Fruit fly (Drosophila melanogaster) whole organism, embryonic: ENCODE data around the gene CG44006.

Experiments
- Aef1 ChIP-seq: fragments of 200-800 bp; sonication (Bioruptor generic); IDR thresholded peaks from 3 replicates; pipeline ENCODE4 v1.3.6; 2022; ENCODE audit warnings: missing biosample characterization, missing genetic modification characterization
- BEAF-32 ChIP-seq: fragments of 200-800 bp; sonication (Bioruptor generic); optimal IDR thresholded peaks from 3 replicates; lab custom pipeline; 2017; ENCODE audit warnings: missing biosample characterization, missing genetic modification characterization, mild to moderate bottlenecking, moderate library complexity, missing genetic modification reagents
- CG1024 ChIP-seq: fragments of 200-800 bp; sonication (Bioruptor generic); IDR thresholded peaks from 2 replicates; pipeline ENCODE4 v1.3.6; 2022; ENCODE audit warnings: missing biosample characterization, missing genetic modification characterization
- CG10431 ChIP-seq: fragments of 200-800 bp; sonication (Bioruptor generic); optimal IDR thresholded peaks from 3 replicates; lab custom pipeline; 2018; ENCODE audit warnings: missing biosample characterization, mild to moderate bottlenecking, missing genetic modification characterization
- CG10462 ChIP-seq: fragments of 200-800 bp; sonication (Bioruptor generic); optimal IDR thresholded peaks from 2 replicates; lab custom pipeline; 2016; ENCODE audit warnings: missing biosample characterization, missing genetic modification characterization
- CG12219 ChIP-seq: fragments of 200-800 bp; sonication (Bioruptor generic); optimal IDR thresholded peaks from 3 replicates; lab custom pipeline; 2018; ENCODE audit warnings: missing biosample characterization, mild to moderate bottlenecking, missing genetic modification characterization
- CG14441 ChIP-seq: fragments of 200-800 bp; sonication (Bioruptor generic); IDR thresholded peaks from 2 replicates; pipeline ENCODE4 v1.3.6; 2022; ENCODE audit warnings: missing biosample characterization, missing genetic modification characterization
- CG15696 ChIP-seq: fragments of 200-800 bp; sonication (Bioruptor generic); optimal IDR thresholded peaks from 2 replicates; lab custom pipeline; 2019; ENCODE audit warnings: missing biosample characterization, mild to moderate bottlenecking, missing genetic modification characterization, moderate library complexity
- CG16779 ChIP-seq: fragments of 200-800 bp; sonication (Bioruptor generic); IDR thresholded peaks from 2 replicates; pipeline ENCODE4 v1.3.6; 2022; ENCODE audit warnings: missing biosample characterization, missing genetic modification characterization
- CG2129 ChIP-seq: fragments of 200-800 bp; sonication (Bioruptor generic); IDR thresholded peaks from 2 replicates; pipeline ENCODE4 v1.3.6; 2022; ENCODE audit warnings: missing biosample characterization, missing genetic modification characterization; ENCODE audit not compliant: partially characterized antibody
- CG2889 ChIP-seq: fragments of 200-800 bp; sonication (Bioruptor generic); IDR thresholded peaks from 3 replicates; pipeline ENCODE4 v1.3.6; 2022; ENCODE audit warnings: missing biosample characterization, missing genetic modification characterization
- CG32767 ChIP-seq: fragments of 200-800 bp; sonication (Bioruptor generic); IDR thresholded peaks from 2 replicates; pipeline ENCODE4 v1.3.6; 2022; ENCODE audit warnings: missing biosample characterization, missing genetic modification characterization
- CG4424 ChIP-seq: fragments of 200-800 bp; sonication (Bioruptor generic); optimal IDR thresholded peaks from 3 replicates; lab custom pipeline; 2016; ENCODE audit warnings: missing biosample characterization, missing genetic modification characterization
- CG6254 ChIP-seq: fragments of 200-800 bp; sonication (Bioruptor generic); optimal IDR thresholded peaks from 3 replicates; lab custom pipeline; 2017; ENCODE audit warnings: mild to moderate bottlenecking, missing biosample characterization, missing genetic modification reagents, missing genetic modification characterization
- CG6689 ChIP-seq: fragments of 200-800 bp; sonication (Bioruptor generic); IDR thresholded peaks from 2 replicates; pipeline ENCODE4 v1.3.6; 2022; ENCODE audit warnings: missing biosample characterization, missing genetic modification characterization
- CG8359 ChIP-seq: fragments of 200-800 bp; sonication (Bioruptor generic); optimal IDR thresholded peaks from 2 replicates; lab custom pipeline; 2017; ENCODE audit warnings: missing biosample characterization, mild to moderate bottlenecking, missing genetic modification characterization, borderline replicate concordance
- D19A ChIP-seq: fragments of 200-800 bp; optimal IDR thresholded peaks from 3 replicates; lab custom pipeline; 2019; ENCODE audit warnings: missing biosample characterization, mild to moderate bottlenecking, missing genetic modification characterization, moderate library complexity
- Dll ChIP-seq: fragments of 200-800 bp; sonication (Bioruptor generic); IDR thresholded peaks from 4 replicates; pipeline ENCODE4 v1.3.6; 2022; ENCODE audit warnings: missing biosample characterization, missing genetic modification characterization; ENCODE audit not compliant: partially characterized antibody
- Gug ChIP-seq: fragments of 200-800 bp; sonication (Bioruptor generic); IDR thresholded peaks from 4 replicates; pipeline ENCODE4 v1.3.6; 2022; ENCODE audit warnings: missing biosample characterization, missing genetic modification characterization
- HmgD ChIP-seq: fragments of 200-800 bp; sonication (Bioruptor generic); optimal IDR thresholded peaks from 3 replicates; lab custom pipeline; 2016; ENCODE audit warnings: missing biosample characterization, missing genetic modification characterization
- Hr78 ChIP-seq, 2 experiments: fragments of 200-800 bp in 1 of 2; fragments of >200 bp in 1 of 2; sonication (Bioruptor generic) in 1 of 2; optimal IDR thresholded peaks; 2 replicates each; lab custom pipeline; 2017 to 2019; ENCODE audit warnings: missing biosample characterization in 2 of 2, missing genetic modification characterization in 2 of 2, mild to moderate bottlenecking in 1 of 2, moderate library complexity in 1 of 2
- MTF-1 ChIP-seq: fragments of 200-800 bp; sonication (Bioruptor generic); optimal IDR thresholded peaks from 2 replicates; lab custom pipeline; 2018; ENCODE audit warnings: missing biosample characterization, mild to moderate bottlenecking, missing genetic modification characterization, borderline replicate concordance
- Mad ChIP-seq: fragments of 200-800 bp; sonication (Bioruptor generic); optimal IDR thresholded peaks from 2 replicates; lab custom pipeline; 2016; ENCODE audit warnings: missing biosample characterization, missing genetic modification characterization
- Mrtf ChIP-seq: fragments of 200-800 bp; sonication (Bioruptor generic); IDR thresholded peaks from 3 replicates; pipeline ENCODE4 v1.3.6; 2022; ENCODE audit warnings: missing biosample characterization, missing genetic modification characterization
- NFAT ChIP-seq: fragments of 200-800 bp; sonication (Bioruptor generic); IDR thresholded peaks from 2 replicates; pipeline ENCODE4 v1.3.6; 2022; ENCODE audit warnings: missing biosample characterization, missing genetic modification characterization
- Nf-YA ChIP-seq: fragments of 200-800 bp; sonication (Bioruptor generic); IDR thresholded peaks from 2 replicates; pipeline ENCODE4 v1.3.6; 2022; ENCODE audit warnings: missing biosample characterization, missing genetic modification characterization
- Ptx1 ChIP-seq: fragments of 200-800 bp; sonication (Bioruptor generic); IDR thresholded peaks from 2 replicates; pipeline ENCODE4 v1.3.6; 2022; ENCODE audit warnings: missing biosample characterization, missing genetic modification characterization
- Side ChIP-seq: fragments of 200-800 bp; sonication (Bioruptor generic); optimal IDR thresholded peaks from 2 replicates; lab custom pipeline; 2016; ENCODE audit warnings: missing biosample characterization, missing genetic modification characterization
- al ChIP-seq: fragments of 200-800 bp; sonication (Bioruptor generic); IDR thresholded peaks from 2 replicates; pipeline ENCODE4 v1.3.6; 2022; ENCODE audit warnings: missing biosample characterization, missing genetic modification characterization
- ara ChIP-seq: fragments of 200-800 bp; sonication (Bioruptor generic); IDR thresholded peaks from 2 replicates; pipeline ENCODE4 v1.3.6; 2022; ENCODE audit warnings: missing biosample characterization, missing genetic modification characterization
- bbx ChIP-seq: fragments of 200-800 bp; sonication (Bioruptor generic); IDR thresholded peaks from 2 replicates; pipeline ENCODE4 v1.3.6; 2022; ENCODE audit warnings: missing biosample characterization, missing genetic modification characterization; ENCODE audit not compliant: partially characterized antibody
- cad ChIP-seq: fragments of >200 bp; optimal IDR thresholded peaks from 2 replicates; lab custom pipeline; 2017; ENCODE audit warnings: missing biosample characterization, missing genetic modification characterization
- chif ChIP-seq, 2 experiments: fragments of 200-800 bp; sonication (Bioruptor generic); optimal IDR thresholded peaks; 3 replicates each; lab custom pipeline; 2016; ENCODE audit warnings: missing biosample characterization in 2 of 2, missing genetic modification characterization in 2 of 2
- ci ChIP-seq: fragments of 200-800 bp; sonication (Bioruptor generic); IDR thresholded peaks from 3 replicates; pipeline ENCODE4 v1.3.6; 2022; ENCODE audit warnings: missing biosample characterization, missing genetic modification characterization
- croc ChIP-seq: fragments of 200-800 bp; sonication (Bioruptor generic); conservative IDR thresholded peaks from 3 replicates; pipeline ENCODE4 v1.3.6; 2022; ENCODE audit warnings: missing biosample characterization, missing genetic modification characterization
- dysf ChIP-seq: fragments of 200-800 bp; sonication (Bioruptor generic); IDR thresholded peaks from 3 replicates; pipeline ENCODE4 v1.3.6; 2022; ENCODE audit warnings: missing biosample characterization, missing genetic modification characterization
- fd64A ChIP-seq: fragments of 200-800 bp; sonication (Bioruptor generic); optimal IDR thresholded peaks from 3 replicates; lab custom pipeline; 2018; ENCODE audit warnings: missing biosample characterization, mild to moderate bottlenecking, missing genetic modification characterization
- her ChIP-seq: fragments of 200-800 bp; sonication (Bioruptor generic); optimal IDR thresholded peaks from 2 replicates; lab custom pipeline; 2016; ENCODE audit warnings: missing biosample characterization, missing genetic modification characterization
- mirr ChIP-seq: fragments of 200-800 bp; sonication (Bioruptor generic); optimal IDR thresholded peaks from 3 replicates; lab custom pipeline; 2018; ENCODE audit warnings: missing biosample characterization, mild to moderate bottlenecking, missing genetic modification characterization
- oc ChIP-seq: fragments of 200-800 bp; sonication (Bioruptor generic); optimal IDR thresholded peaks from 2 replicates; lab custom pipeline; 2018; ENCODE audit warnings: missing biosample characterization, mild to moderate bottlenecking, missing genetic modification characterization, moderate library complexity
- ranshi ChIP-seq: fragments of 200-800 bp; sonication (Bioruptor generic); IDR thresholded peaks from 2 replicates; pipeline ENCODE4 v1.3.6; 2022; ENCODE audit warnings: missing biosample characterization, missing genetic modification characterization
- repo ChIP-seq: fragments of 200-800 bp; sonication (Bioruptor generic); optimal IDR thresholded peaks from 2 replicates; lab custom pipeline; 2016; ENCODE audit warnings: missing biosample characterization, missing genetic modification characterization
- salm ChIP-seq: fragments of 200-800 bp; sonication (Bioruptor generic); optimal IDR thresholded peaks from 2 replicates; lab custom pipeline; 2018; ENCODE audit warnings: missing biosample characterization, mild to moderate bottlenecking, missing genetic modification characterization
- scrt ChIP-seq: fragments of 200-800 bp; sonication (Bioruptor generic); optimal IDR thresholded peaks from 2 replicates; lab custom pipeline; 2018; ENCODE audit warnings: missing biosample characterization, mild to moderate bottlenecking, missing genetic modification characterization, moderate library complexity
- slou ChIP-seq: fragments of 200-800 bp; sonication (Bioruptor generic); optimal IDR thresholded peaks from 3 replicates; lab custom pipeline; 2016; ENCODE audit warnings: missing biosample characterization, missing genetic modification characterization
- sna ChIP-seq: fragments of 200-800 bp; sonication (Bioruptor generic); IDR thresholded peaks from 2 replicates; pipeline ENCODE4 v1.3.6; 2022; ENCODE audit warnings: missing biosample characterization, missing genetic modification characterization; ENCODE audit not compliant: partially characterized antibody
- sr ChIP-seq: fragments of 200-800 bp; sonication (Bioruptor generic); IDR thresholded peaks from 3 replicates; pipeline ENCODE4 v1.3.6; 2022; ENCODE audit warnings: missing biosample characterization, missing genetic modification characterization
- wdn ChIP-seq: fragments of 200-800 bp; sonication (Bioruptor generic); IDR thresholded peaks from 2 replicates; pipeline ENCODE4 v1.3.6; 2022; ENCODE audit warnings: missing biosample characterization, missing genetic modification characterization

The CG44006 gene

dm6 chr3L:18019645-18020509, 50.1 kb downstream of the CG44006 start (continued):
- TF ChIP-seq HmgD = peak; percentile 56
- TF ChIP-seq CG12219 = peak; percentile 87
- TF ChIP-seq her (GFP tag; lab: Kevin White, UChicago) = peak; percentile 83
- peak; percentile 97 for TF ChIP-seq ci (GFP tag; lab: Robert Waterston, UW)
- no peak for TF ChIP-seq CG2129 (GFP tag; lab: Robert Waterston, UW)
- TF ChIP-seq Aef1 (GFP tag; lab: Robert Waterston, UW) = peak; percentile 55; the same call in 1 of the 3 replicates
- no peak for TF ChIP-seq BEAF-32 (GFP tag; lab: Kevin White, UChicago)
- TF ChIP-seq CG10462 (GFP tag; lab: Kevin White, UChicago) = peak; percentile 52
- TF ChIP-seq Ptx1 (GFP tag; lab: Robert Waterston, UW) = peak; percentile 74
- peak; percentile 84 for TF ChIP-seq ara (GFP tag; lab: Robert Waterston, UW)
- TF ChIP-seq CG15696 = peak; percentile 75
- TF ChIP-seq cad = no peak
- peak; percentile 75 for TF ChIP-seq CG8359 (GFP tag; lab: Kevin White, UChicago)
- TF ChIP-seq Side (GFP tag; lab: Kevin White, UChicago) = peak; percentile 75
- peak; percentile 79 for TF ChIP-seq oc (tag; lab: Kevin White, UChicago)
- TF ChIP-seq Hr78 (GFP tag; optimal IDR thresholded peaks at IDR 0.05; lab: Kevin White, UChicago) = peak in 1 of 2 experiments; percentile 66
- peak; percentile 35 for TF ChIP-seq salm (tag; lab: Kevin White, UChicago)
- TF ChIP-seq NFAT (GFP tag; lab: Robert Waterston, UW) = peak; percentile 92
- TF ChIP-seq mirr (GFP tag; lab: Kevin White, UChicago) = peak; percentile 96
- TF ChIP-seq scrt (GFP tag; lab: Kevin White, UChicago) = peak; percentile 81
- peak; percentile 84 for TF ChIP-seq CG4424 (GFP tag; lab: Kevin White, UChicago)
- peak; percentile 87 for TF ChIP-seq CG6254 (GFP tag; lab: Kevin White, UChicago)
- peak; percentile 63 for TF ChIP-seq CG1024 (GFP tag; lab: Robert Waterston, UW)
- TF ChIP-seq slou (GFP tag; lab: Kevin White, UChicago) = peak; percentile 22
- TF ChIP-seq chif (GFP tag; optimal IDR thresholded peaks at IDR 0.05; lab: Kevin White, UChicago) = peak; percentile 65 to 87
- no peak for TF ChIP-seq sna (GFP tag; lab: Robert Waterston, UW)
- TF ChIP-seq Nf-YA (GFP tag; lab: Robert Waterston, UW) = peak; percentile 76
- peak; percentile 86 for TF ChIP-seq fd64A
- peak; percentile 73; the same call in 2 of the 3 replicates for TF ChIP-seq Mrtf
- TF ChIP-seq CG14441 = peak; percentile 77
- TF ChIP-seq croc (GFP tag; lab: Robert Waterston, UW) = no peak; the same call in 2 of the 3 replicates
- TF ChIP-seq CG6689 (GFP tag; lab: Robert Waterston, UW) = peak; percentile 52; the same call in 1 of the 2 replicates
- TF ChIP-seq CG2889 (GFP tag; lab: Robert Waterston, UW) = 0 out of 3 replicates have a peak, but pooled peaks have one; percentile 26
- peak; percentile 70 for TF ChIP-seq D19A (tag; lab: Kevin White, UChicago)
- peak; percentile 60; the same call in 1 of the 2 replicates for TF ChIP-seq al (GFP tag; lab: Robert Waterston, UW)
- TF ChIP-seq ranshi (GFP tag; lab: Robert Waterston, UW) = peak; percentile 74
- peak; percentile 87 for TF ChIP-seq CG10431 (GFP tag; lab: Kevin White, UChicago)
- peak; percentile 45; the same call in 1 of the 2 replicates for TF ChIP-seq CG32767 (GFP tag; lab: Robert Waterston, UW)
- peak; percentile 86 for TF ChIP-seq Mad (GFP tag; lab: Kevin White, UChicago)
- TF ChIP-seq repo (GFP tag; lab: Kevin White, UChicago) = peak; percentile 76
- TF ChIP-seq Dll = no peak
- TF ChIP-seq sr (GFP tag; lab: Robert Waterston, UW) = no peak; the same call in 1 of the 3 replicates
- peak; percentile 29; the same call in 2 of the 4 replicates for TF ChIP-seq Gug (GFP tag; lab: Robert Waterston, UW)
- TF ChIP-seq dysf (GFP tag; lab: Robert Waterston, UW) = peak; percentile 83
- peak; percentile 69; the same call in 1 of the 2 replicates for TF ChIP-seq CG16779 (GFP tag; lab: Robert Waterston, UW)
- peak; percentile 94 for TF ChIP-seq MTF-1 (GFP tag; lab: Kevin White, UChicago)
- TF ChIP-seq wdn = peak; percentile 65
- TF ChIP-seq bbx = no peak; the same call in 1 of the 2 replicates
